Worm (Caenorhabditis elegans) whole organism, young adult: ENCODE results near the gene T22F7.4.

Experiments
- B0035.1 ChIP-seq: sonication (generic microtip); optimal IDR thresholded peaks from 2 replicates; lab custom pipeline; 2016; ENCODE audit warnings: missing genetic modification characterization, mild to moderate bottlenecking, missing compliant biosample characterization, missing genotype, missing genetic modification reagents
- F10E7.11 ChIP-seq: sonication (generic microtip); optimal IDR thresholded peaks from 2 replicates; lab custom pipeline; 2017; ENCODE audit warnings: mild to moderate bottlenecking, missing genetic modification characterization, moderate library complexity, missing compliant biosample characterization
- F23B12.7 ChIP-seq: sonication (generic microtip); optimal IDR thresholded peaks from 2 replicates; lab custom pipeline; 2017; ENCODE audit warnings: missing genetic modification characterization, mild to moderate bottlenecking, missing compliant biosample characterization, antibody characterized with exemption, moderate library complexity; ENCODE audit not compliant: insufficient read depth
- F33H1.4 ChIP-seq: fragments of 200-800 bp; sonication (Bioruptor generic); IDR thresholded peaks from 2 replicates; pipeline ENCODE4 v1.3.6; 2022; ENCODE audit warnings: missing genetic modification reagents, missing genetic modification characterization, missing compliant biosample characterization
- F55B11.4 ChIP-seq: sonication (generic microtip); optimal IDR thresholded peaks from 2 replicates; lab custom pipeline; 2016; ENCODE audit warnings: missing compliant biosample characterization, missing genetic modification characterization, borderline replicate concordance; ENCODE audit not compliant: insufficient read depth
- aptf-2 ChIP-seq: fragments of 200-800 bp; sonication (Bioruptor generic); conservative IDR thresholded peaks from 2 replicates; pipeline ENCODE4 v1.3.6; 2022; ENCODE audit warnings: missing genetic modification reagents, missing genetic modification characterization, missing compliant biosample characterization
- attf-3 ChIP-seq: fragments of 200-800 bp; sonication (Bioruptor generic); conservative IDR thresholded peaks from 2 replicates; pipeline ENCODE4 v1.3.6; 2022; ENCODE audit warnings: missing genetic modification reagents, missing genetic modification characterization, missing compliant biosample characterization
- attf-5 ChIP-seq: fragments of 200-800 bp; sonication (Bioruptor generic); optimal IDR thresholded peaks from 2 replicates; lab custom pipeline; 2018; ENCODE audit warnings: mild to moderate bottlenecking, missing genetic modification characterization, missing compliant biosample characterization
- attf-6 ChIP-seq: fragments of 200-800 bp; sonication (Bioruptor generic); IDR thresholded peaks from 2 replicates; pipeline ENCODE4 v1.3.6; 2022; ENCODE audit warnings: missing genetic modification reagents, missing genetic modification characterization, missing compliant biosample characterization
- bed-1 ChIP-seq: fragments of 200-800 bp; sonication (Bioruptor generic); IDR thresholded peaks from 2 replicates; pipeline ENCODE4 v1.3.6; 2022; ENCODE audit warnings: missing genetic modification reagents, missing genetic modification characterization, missing compliant biosample characterization
- bed-2 ChIP-seq: fragments of 200-800 bp; sonication (Bioruptor generic); IDR thresholded peaks from 2 replicates; pipeline ENCODE4 v1.3.6; 2022; ENCODE audit warnings: missing genetic modification reagents, missing genetic modification characterization, missing compliant biosample characterization
- ccch-3 ChIP-seq: fragments of 200-800 bp; sonication (Bioruptor generic); optimal IDR thresholded peaks from 2 replicates; lab custom pipeline; 2018; ENCODE audit warnings: mild to moderate bottlenecking, missing genetic modification characterization, missing compliant biosample characterization
- cebp-2 ChIP-seq: fragments of 200-800 bp; sonication (Bioruptor generic); IDR thresholded peaks from 2 replicates; pipeline ENCODE4 v1.3.6; 2022; ENCODE audit warnings: missing genetic modification characterization, missing compliant biosample characterization
- ceh-79 ChIP-seq: sonication (generic microtip); optimal IDR thresholded peaks from 2 replicates; lab custom pipeline; 2017; ENCODE audit warnings: mild to moderate bottlenecking, missing genetic modification characterization, missing compliant biosample characterization
- ceh-91 ChIP-seq: fragments of 200-800 bp; sonication (Bioruptor generic); IDR thresholded peaks from 2 replicates; pipeline ENCODE4 v1.3.6; 2022; ENCODE audit warnings: missing genetic modification reagents, missing genetic modification characterization, missing compliant biosample characterization
- chd-7 ChIP-seq: sonication (generic microtip); optimal IDR thresholded peaks from 2 replicates; lab custom pipeline; 2016; ENCODE audit warnings: mild to moderate bottlenecking, missing genetic modification characterization, moderate library complexity, missing compliant biosample characterization
- dpff-1 ChIP-seq: sonication (generic microtip); optimal IDR thresholded peaks from 2 replicates; lab custom pipeline; 2017; ENCODE audit warnings: mild to moderate bottlenecking, missing genetic modification characterization, missing compliant biosample characterization
- ekl-4 ChIP-seq: fragments of 200-800 bp; sonication (Bioruptor generic); IDR thresholded peaks from 2 replicates; pipeline ENCODE4 v1.3.6; 2022; ENCODE audit warnings: missing genetic modification reagents, missing genetic modification characterization, missing compliant biosample characterization
- ets-4 ChIP-seq: fragments of 200-800 bp; sonication (Bioruptor generic); optimal IDR thresholded peaks from 2 replicates; lab custom pipeline; 2018; ENCODE audit warnings: mild to moderate bottlenecking, missing genetic modification characterization, missing compliant biosample characterization
- hsf-1 ChIP-seq: fragments of 200-800 bp; sonication (Bioruptor generic); IDR thresholded peaks from 2 replicates; pipeline ENCODE4 v1.3.6; 2022; ENCODE audit warnings: missing genetic modification reagents, missing genetic modification characterization, missing compliant biosample characterization
- let-607 ChIP-seq, 2 experiments: fragments of 200-800 bp in 1 of 2; sonication (Bioruptor generic) in 1 of 2; sonication (generic microtip) in 1 of 2; optimal IDR thresholded peaks; 2 replicates each; lab custom pipeline; 2016 to 2018; ENCODE audit warnings: mild to moderate bottlenecking in 2 of 2, missing compliant biosample characterization in 2 of 2, missing genetic modification characterization in 2 of 2, moderate library complexity in 2 of 2, missing genotype in 1 of 2
- lin-26 ChIP-seq: fragments of 200-800 bp; sonication (Bioruptor generic); IDR thresholded peaks from 2 replicates; pipeline ENCODE4 v1.3.6; 2022; ENCODE audit warnings: missing genetic modification reagents, missing genetic modification characterization, missing compliant biosample characterization
- lin-40 ChIP-seq: sonication (generic microtip); optimal IDR thresholded peaks from 2 replicates; lab custom pipeline; 2016; ENCODE audit warnings: missing genetic modification characterization, mild to moderate bottlenecking, missing compliant biosample characterization, missing genotype, missing genetic modification reagents
- lin-54 ChIP-seq: fragments of 200-800 bp; sonication (Bioruptor generic); optimal IDR thresholded peaks from 2 replicates; lab custom pipeline; 2018; ENCODE audit warnings: mild to moderate bottlenecking, missing genetic modification characterization, missing compliant biosample characterization
- lsy-27 ChIP-seq: sonication (generic microtip); optimal IDR thresholded peaks from 2 replicates; lab custom pipeline; 2017; ENCODE audit warnings: missing genetic modification characterization, mild to moderate bottlenecking, missing compliant biosample characterization, antibody characterized with exemption, missing genotype, borderline replicate concordance; ENCODE audit not compliant: insufficient read depth
- madf-10 ChIP-seq: sonication (generic microtip); optimal IDR thresholded peaks from 2 replicates; lab custom pipeline; 2016; ENCODE audit warnings: mild to moderate bottlenecking, missing genetic modification characterization, missing compliant biosample characterization
- mcd-1 ChIP-seq: fragments of 200-800 bp; sonication (Bioruptor generic); IDR thresholded peaks from 2 replicates; pipeline ENCODE4 v1.3.6; 2022; ENCODE audit warnings: missing genetic modification reagents, missing genetic modification characterization, missing compliant biosample characterization
- rcor-1 ChIP-seq: fragments of 200-800 bp; sonication (Bioruptor generic); IDR thresholded peaks from 2 replicates; pipeline ENCODE4 v1.3.6; 2022; ENCODE audit warnings: missing genetic modification reagents, missing genetic modification characterization, missing compliant biosample characterization
- sdz-38 ChIP-seq: sonication (generic microtip); optimal IDR thresholded peaks from 2 replicates; lab custom pipeline; 2016; ENCODE audit warnings: missing genotype, missing genetic modification characterization, missing compliant biosample characterization
- sptf-2 ChIP-seq: fragments of 200-800 bp; sonication (Bioruptor generic); optimal IDR thresholded peaks from 2 replicates; lab custom pipeline; 2018; ENCODE audit warnings: mild to moderate bottlenecking, missing genetic modification characterization, missing compliant biosample characterization
- tbp1 ChIP-seq: fragments of 200-800 bp; sonication (Bioruptor generic); optimal IDR thresholded peaks from 2 replicates; lab custom pipeline; 2018; ENCODE audit warnings: mild to moderate bottlenecking, missing genetic modification characterization, missing compliant biosample characterization
- tlf-1 ChIP-seq: fragments of 200-800 bp; sonication (Bioruptor generic); optimal IDR thresholded peaks from 2 replicates; lab custom pipeline; 2018; ENCODE audit warnings: mild to moderate bottlenecking, missing genetic modification characterization, missing compliant biosample characterization
- ztf-3 ChIP-seq: fragments of 200-800 bp; sonication (Bioruptor generic); optimal IDR thresholded peaks from 2 replicates; lab custom pipeline; 2018; ENCODE audit warnings: mild to moderate bottlenecking, missing genetic modification characterization, missing compliant biosample characterization

Gene T22F7.4

ce11 chrIII:555650-556049 lies 28.9 kb upstream of the T22F7.4 start, which contains the start of gene B0353.1 (continued):
- TF ChIP-seq lsy-27 (tag; lab: Kevin White, UChicago): no peak
- no peak for TF ChIP-seq F55B11.4 (tag; lab: Kevin White, UChicago)
- TF ChIP-seq let-607 (tag; optimal IDR thresholded peaks at IDR 0.05; lab: Kevin White, UChicago): no peak
- TF ChIP-seq lin-40 (tag; lab: Kevin White, UChicago): no peak
- no peak for TF ChIP-seq attf-5

ce11 chrIII:549231-549630 lies 22.5 kb upstream of the T22F7.4 start:
- TF ChIP-seq rcor-1 (no peak), ceh-79 (tag; lab: Kevin White, UChicago) (no peak), attf-3 (GFP tag; lab: Robert Waterston, UW) (no peak), ccch-3 (GFP tag; lab: Kevin White, UChicago) (no peak), lin-26 (GFP tag; lab: Robert Waterston, UW) (no peak), mcd-1 (GFP tag; lab: Robert Waterston, UW) (no peak), lin-40 (tag; lab: Kevin White, UChicago) (no peak), F33H1.4 (GFP tag; lab: Robert Waterston, UW) (no peak)
- TF ChIP-seq, all 124 proteins: peak for 0

- TF ChIP-seq bed-2 (GFP tag; lab: Robert Waterston, UW): no peak
- TF ChIP-seq sptf-2 (GFP tag; lab: Kevin White, UChicago): no peak
- TF ChIP-seq aptf-2 (GFP tag; lab: Robert Waterston, UW): no peak
- no peak for TF ChIP-seq hsf-1 (GFP tag; lab: Robert Waterston, UW)
- TF ChIP-seq ceh-91 (GFP tag; lab: Robert Waterston, UW): no peak
- no peak for TF ChIP-seq ztf-3
- TF ChIP-seq dpff-1: no peak
- no peak for TF ChIP-seq ekl-4
- TF ChIP-seq rcor-1: no peak
- TF ChIP-seq cebp-2 (GFP tag; lab: Robert Waterston, UW): no peak
- no peak for TF ChIP-seq tlf-1 (GFP tag; lab: Kevin White, UChicago)
- no peak for TF ChIP-seq attf-6
- TF ChIP-seq F23B12.7 (tag; lab: Kevin White, UChicago): no peak
- TF ChIP-seq sdz-38 (tag; lab: Kevin White, UChicago): no peak
- no peak for TF ChIP-seq F10E7.11 (tag; lab: Kevin White, UChicago)
Observed at ce11 chrIII:547709-548108, 21.0 kb upstream of the T22F7.4 start.

- TF ChIP-seq chd-7 (tag; lab: Kevin White, UChicago): no peak
- no peak for TF ChIP-seq lin-54 (GFP tag; lab: Kevin White, UChicago)
- TF ChIP-seq sptf-2 (GFP tag; lab: Kevin White, UChicago): no peak
- no peak for TF ChIP-seq B0035.1 (tag; lab: Kevin White, UChicago)
- no peak for TF ChIP-seq bed-1 (GFP tag; lab: Robert Waterston, UW)
- TF ChIP-seq madf-10 (tag; lab: Kevin White, UChicago): no peak
Observed at ce11 chrIII:541766-542165, 15.0 kb upstream of the T22F7.4 start, which contains the start of gene T22F7.1. T22F7.1 (plus strand) TSS chrIII:542066.

- no peak for TF ChIP-seq tbp1
- TF ChIP-seq ets-4 (GFP tag; lab: Kevin White, UChicago): no peak
Observed at ce11 chrIII:537054-537453, 10.3 kb upstream of the T22F7.4 start.
